Worm (Caenorhabditis elegans) whole organism, young adult: ENCODE results near the gene srx-133.

Experiments used
- K12H6.12 ChIP-seq: fragments of 200-800 bp; sonication (Bioruptor generic); optimal IDR thresholded peaks from 2 replicates; lab custom pipeline; 2018; ENCODE audit warnings: mild to moderate bottlenecking, missing genetic modification characterization, missing compliant biosample characterization
- Y53G8AR.9 ChIP-seq: fragments of 200-800 bp; sonication (Bioruptor generic); conservative IDR thresholded peaks from 2 replicates; pipeline ENCODE4 v1.3.6; 2022; ENCODE audit warnings: missing genetic modification reagents, missing genetic modification characterization, missing compliant biosample characterization
- Y79H2A.3 ChIP-seq: fragments of 200-800 bp; sonication (Bioruptor generic); conservative IDR thresholded peaks from 2 replicates; pipeline ENCODE4 v1.3.6; 2022; ENCODE audit warnings: missing genetic modification reagents, missing genetic modification characterization, missing compliant biosample characterization
- ZK185.1 ChIP-seq: sonication (generic microtip); optimal IDR thresholded peaks from 2 replicates; lab custom pipeline; 2016; ENCODE audit warnings: mild to moderate bottlenecking, missing genetic modification characterization, missing compliant biosample characterization; ENCODE audit not compliant: poor library complexity, severe bottlenecking
- ama-1 ChIP-seq, 3 experiments: fragments of 150-350 bp in 1 of 3; sonication (generic microtip) in 2 of 3; optimal IDR thresholded peaks; 2 replicates each; lab custom pipeline; 2014 to 2018; ENCODE audit warnings: missing biosample characterization in 2 of 3, missing genetic modification characterization in 2 of 3, missing genetic modification reagents in 2 of 3
- aptf-2 ChIP-seq: fragments of 200-800 bp; sonication (Bioruptor generic); conservative IDR thresholded peaks from 2 replicates; pipeline ENCODE4 v1.3.6; 2022; ENCODE audit warnings: missing genetic modification reagents, missing genetic modification characterization, missing compliant biosample characterization
- attf-3 ChIP-seq: fragments of 200-800 bp; sonication (Bioruptor generic); conservative IDR thresholded peaks from 2 replicates; pipeline ENCODE4 v1.3.6; 2022; ENCODE audit warnings: missing genetic modification reagents, missing genetic modification characterization, missing compliant biosample characterization
- bed-2 ChIP-seq: fragments of 200-800 bp; sonication (Bioruptor generic); IDR thresholded peaks from 2 replicates; pipeline ENCODE4 v1.3.6; 2022; ENCODE audit warnings: missing genetic modification reagents, missing genetic modification characterization, missing compliant biosample characterization
- cebp-2 ChIP-seq: fragments of 200-800 bp; sonication (Bioruptor generic); IDR thresholded peaks from 2 replicates; pipeline ENCODE4 v1.3.6; 2022; ENCODE audit warnings: missing genetic modification characterization, missing compliant biosample characterization
- ceh-100 ChIP-seq: fragments of 200-800 bp; sonication (Bioruptor generic); IDR thresholded peaks from 2 replicates; pipeline ENCODE4 v1.3.6; 2022; ENCODE audit warnings: missing genetic modification reagents, missing genetic modification characterization, missing compliant biosample characterization
- ceh-91 ChIP-seq: fragments of 200-800 bp; sonication (Bioruptor generic); IDR thresholded peaks from 2 replicates; pipeline ENCODE4 v1.3.6; 2022; ENCODE audit warnings: missing genetic modification reagents, missing genetic modification characterization, missing compliant biosample characterization
- dpl-1 ChIP-seq: fragments of 150-350 bp; optimal IDR thresholded peaks from 2 replicates; lab custom pipeline; 2014; ENCODE audit warnings: missing biosample characterization, missing genetic modification reagents, missing genetic modification characterization
- egl-44 ChIP-seq: fragments of 200-800 bp; sonication (Bioruptor generic); IDR thresholded peaks from 2 replicates; pipeline ENCODE4 v1.3.6; 2022; ENCODE audit warnings: missing genetic modification reagents, missing genetic modification characterization, missing compliant biosample characterization
- ekl-4 ChIP-seq: fragments of 200-800 bp; sonication (Bioruptor generic); IDR thresholded peaks from 2 replicates; pipeline ENCODE4 v1.3.6; 2022; ENCODE audit warnings: missing genetic modification reagents, missing genetic modification characterization, missing compliant biosample characterization
- hlh-26 ChIP-seq: fragments of 200-800 bp; sonication (Bioruptor generic); conservative IDR thresholded peaks from 2 replicates; pipeline ENCODE4 v1.3.6; 2022; ENCODE audit warnings: missing genetic modification reagents, missing genetic modification characterization, missing compliant biosample characterization
- hmg-1.2 ChIP-seq: fragments of 200-800 bp; sonication (Bioruptor generic); IDR thresholded peaks from 2 replicates; pipeline ENCODE4 v1.3.6; 2022; ENCODE audit warnings: missing genetic modification reagents, missing genetic modification characterization, missing compliant biosample characterization
- lin-35 ChIP-seq, 3 experiments: fragments of 150-350 bp in 2 of 3; sonication (generic microtip) in 1 of 3; optimal IDR thresholded peaks; 2 replicates each; lab custom pipeline; 2014 to 2018; ENCODE audit warnings: missing biosample characterization in 3 of 3, missing genetic modification characterization in 3 of 3, missing genetic modification reagents in 3 of 3
- lsl-1 ChIP-seq: fragments of 200-800 bp; sonication (Bioruptor generic); optimal IDR thresholded peaks from 2 replicates; lab custom pipeline; 2018; ENCODE audit warnings: mild to moderate bottlenecking, missing genetic modification characterization, moderate library complexity, missing compliant biosample characterization
- mcd-1 ChIP-seq: fragments of 200-800 bp; sonication (Bioruptor generic); IDR thresholded peaks from 2 replicates; pipeline ENCODE4 v1.3.6; 2022; ENCODE audit warnings: missing genetic modification reagents, missing genetic modification characterization, missing compliant biosample characterization
- nhr-80 ChIP-seq: sonication (generic microtip); optimal IDR thresholded peaks from 2 replicates; lab custom pipeline; 2016; ENCODE audit warnings: missing genetic modification characterization, missing compliant biosample characterization
- pha-4 ChIP-seq: fragments of 150-350 bp; sonication (generic microtip); optimal IDR thresholded peaks from 2 replicates; lab custom pipeline; 2014; ENCODE audit warnings: missing biosample characterization, missing genetic modification reagents, missing genetic modification characterization
- sea-2 ChIP-seq: fragments of 200-800 bp; sonication (Bioruptor generic); IDR thresholded peaks from 2 replicates; pipeline ENCODE4 v1.3.6; 2022; ENCODE audit warnings: missing genetic modification characterization, missing compliant biosample characterization
- snpc-1.3 ChIP-seq: sonication (generic microtip); optimal IDR thresholded peaks from 2 replicates; lab custom pipeline; 2017; ENCODE audit warnings: missing genetic modification characterization, mild to moderate bottlenecking, missing compliant biosample characterization, antibody characterized with exemption, moderate library complexity, missing genotype, missing genetic modification reagents; ENCODE audit not compliant: insufficient read depth
- snpc-4 ChIP-seq, 5 experiments: fragments of 150-350 bp in 1 of 5; sonication (generic microtip) in 4 of 5; optimal IDR thresholded peaks; 2 replicates each; lab custom pipeline; 2014 to 2018; ENCODE audit warnings: missing genetic modification characterization in 5 of 5, missing biosample characterization in 3 of 5, antibody characterized with exemption in 2 of 5, mild to moderate bottlenecking in 2 of 5, missing compliant biosample characterization in 2 of 5, missing genotype in 2 of 5, moderate library complexity in 2 of 5, missing genetic modification reagents in 1 of 5
- tlf-1 ChIP-seq: fragments of 200-800 bp; sonication (Bioruptor generic); optimal IDR thresholded peaks from 2 replicates; lab custom pipeline; 2018; ENCODE audit warnings: mild to moderate bottlenecking, missing genetic modification characterization, missing compliant biosample characterization
- unc-130 ChIP-seq: sonication (generic microtip); optimal IDR thresholded peaks from 2 replicates; lab custom pipeline; 2016; ENCODE audit warnings: missing genetic modification reagents, missing genetic modification characterization, missing compliant biosample characterization
- unc-62 ChIP-seq: fragments of 150-350 bp; optimal IDR thresholded peaks from 2 replicates; lab custom pipeline; 2014; ENCODE audit warnings: missing biosample characterization, missing genetic modification reagents, missing genetic modification characterization
- zim-3 ChIP-seq: sonication (generic microtip); optimal IDR thresholded peaks from 2 replicates; lab custom pipeline; 2017; ENCODE audit warnings: mild to moderate bottlenecking, missing genetic modification characterization, moderate library complexity, missing compliant biosample characterization

Gene srx-133

DNA sequence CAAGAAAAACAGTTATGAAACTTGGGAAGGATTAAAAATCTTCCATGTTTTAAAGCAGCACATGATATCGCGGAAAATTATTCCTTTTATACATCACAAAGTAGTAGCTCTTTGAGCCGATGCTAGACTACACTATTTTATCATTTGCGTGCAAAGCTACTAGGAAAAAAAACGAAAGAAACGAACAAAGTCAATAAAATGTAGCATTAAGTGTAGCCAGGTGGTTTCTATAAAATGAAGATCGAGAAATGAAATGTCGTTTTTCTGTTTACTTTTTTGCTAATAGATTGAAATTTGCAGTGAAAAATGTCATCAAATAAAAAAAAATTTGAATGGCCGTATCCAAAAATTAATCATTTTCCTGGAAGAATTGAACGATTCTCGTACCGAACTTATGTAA lies 24.4 kb downstream of the srx-133 start, which contains the start of gene cpt-5:
cpt-5 (plus strand) TSS at position 301 of the 400 bp plus-strand sequence.
- no peak for TF ChIP-seq aptf-2 (GFP tag; lab: Robert Waterston, UW)
- no peak for TF ChIP-seq Y79H2A.3 (GFP tag; lab: Robert Waterston, UW)
- no peak for TF ChIP-seq hlh-26 (GFP tag; lab: Robert Waterston, UW)
- TF ChIP-seq dpl-1 (GFP tag; lab: Kevin White, UChicago), result no peak
- no peak for TF ChIP-seq zim-3 (tag; lab: Kevin White, UChicago)
- no peak for TF ChIP-seq bed-2 (GFP tag; lab: Robert Waterston, UW)
- no peak for TF ChIP-seq unc-62
- TF ChIP-seq Y53G8AR.9, result no peak
- no peak for TF ChIP-seq ceh-91 (GFP tag; lab: Robert Waterston, UW)
- TF ChIP-seq K12H6.12, result no peak

ce11 chrV:13873323-13873722 lies 24.8 kb downstream of the srx-133 start:
- TF ChIP-seq hmg-1.2 (GFP tag; lab: Robert Waterston, UW), result no peak
- no peak for TF ChIP-seq ZK185.1
- no peak for TF ChIP-seq attf-3 (GFP tag; lab: Robert Waterston, UW)
- no peak for TF ChIP-seq lsl-1 (GFP tag; lab: Kevin White, UChicago)

- no peak for TF ChIP-seq lin-35 (GFP tag; optimal IDR thresholded peaks at IDR 0.05; lab: Kevin White, UChicago)
- TF ChIP-seq pha-4 (tag; lab: Kevin White, UChicago), result no peak
- TF ChIP-seq ama-1 (optimal IDR thresholded peaks at IDR 0.05; lab: Kevin White, UChicago), result no peak
- TF ChIP-seq ama-1 (GFP tag; optimal IDR thresholded peaks at IDR 0.05; lab: Kevin White, UChicago), result no peak
These were observed 28.1 kb downstream of the srx-133 start, which contains the start of gene T22G5.1 for ce11 chrV:13876529-13876928. TSS of gene T22G5.1 (plus strand) at chrV:13876829.

ce11 chrV:13878226-13878625 lies 29.7 kb downstream of the srx-133 start:
- TF ChIP-seq nhr-80 (tag; lab: Kevin White, UChicago) (peak; percentile 85), tlf-1 (no peak)

DNA sequence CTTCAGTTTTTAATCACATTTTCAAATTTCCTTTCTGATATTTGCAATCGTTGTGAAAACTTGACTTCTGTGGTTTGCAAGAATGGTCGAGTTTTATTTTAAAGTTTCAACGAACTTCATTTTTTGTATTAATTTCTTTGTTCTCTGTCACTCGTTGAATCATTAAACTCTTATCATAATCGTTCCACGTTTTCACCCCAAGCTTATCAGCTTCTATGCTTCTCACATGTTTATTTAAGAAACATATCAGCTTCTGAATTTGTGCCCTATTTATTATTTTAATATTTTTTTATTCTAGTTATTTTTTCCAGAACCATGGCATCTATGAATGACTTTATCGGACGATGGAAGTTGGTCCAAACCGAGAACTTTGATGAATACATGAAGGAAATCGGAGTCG lies 30.8 kb downstream of the srx-133 start, which contains the start of gene lbp-7:
lbp-7 (plus strand) TSS at position 312 of the 400 bp plus-strand sequence.
- TF ChIP-seq sea-2 (GFP tag; lab: Robert Waterston, UW), result no peak
- TF ChIP-seq egl-44, result no peak
- TF ChIP-seq snpc-1.3 (tag; lab: Kevin White, UChicago), result no peak
- TF ChIP-seq nhr-80 (tag; lab: Kevin White, UChicago), result peak; percentile 61
- TF ChIP-seq ceh-100 (GFP tag; lab: Robert Waterston, UW), result no peak
- no peak for TF ChIP-seq cebp-2 (GFP tag; lab: Robert Waterston, UW)
- TF ChIP-seq snpc-4 (GFP tag; optimal IDR thresholded peaks at IDR 0.05; lab: Kevin White, UChicago), result no peak
- no peak for TF ChIP-seq snpc-4 (tag; optimal IDR thresholded peaks at IDR 0.05; lab: Kevin White, UChicago)
- TF ChIP-seq unc-130, result no peak

DNA sequence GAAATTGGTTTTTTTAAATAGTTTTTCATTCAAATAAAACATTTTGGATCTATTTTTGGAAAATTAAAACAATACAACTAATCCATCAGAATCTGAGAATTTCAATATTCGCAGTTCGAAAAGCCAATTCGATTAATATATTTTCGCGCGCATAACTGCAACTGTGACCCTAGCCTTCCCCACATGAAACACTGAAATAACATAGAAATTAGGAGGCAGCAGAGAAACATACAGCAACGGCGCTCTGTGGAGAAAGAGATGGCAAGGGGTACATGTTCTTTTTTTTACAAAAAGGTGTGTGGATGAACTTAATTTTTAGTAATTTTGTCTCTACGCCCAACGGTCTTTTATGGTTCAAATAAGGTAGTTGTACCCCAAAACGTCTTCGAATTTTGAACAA lies 31.7 kb downstream of the srx-133 start:
- 0 out of 2 replicates have a peak, but pooled peaks have one; percentile 8 for TF ChIP-seq mcd-1 (GFP tag; lab: Robert Waterston, UW)
- TF ChIP-seq hmg-1.2 (GFP tag; lab: Robert Waterston, UW), result peak; percentile 71; the same call in 1 of the 2 replicates
- no peak for TF ChIP-seq ekl-4 (GFP tag; lab: Robert Waterston, UW)
